Worm (Caenorhabditis elegans) whole organism, mixed stage, embryonic: ENCODE results near the gene H14N18.4.

ENCODE experiments used
- lsy-2 ChIP-seq: fragments of 150-350 bp; optimal IDR thresholded peaks from 2 replicates; lab custom pipeline; 2014; ENCODE audit warnings: missing biosample characterization, missing genetic modification characterization
- nhr-237 ChIP-seq: fragments of 150-350 bp; optimal IDR thresholded peaks from 2 replicates; lab custom pipeline; 2014; ENCODE audit warnings: missing biosample characterization, missing genetic modification characterization
- nhr-28 ChIP-seq: fragments of 150-350 bp; optimal IDR thresholded peaks from 2 replicates; lab custom pipeline; 2014; ENCODE audit warnings: missing biosample characterization, missing genetic modification characterization
- unc-39 ChIP-seq: fragments of 150-350 bp; optimal IDR thresholded peaks from 2 replicates; lab custom pipeline; 2014; ENCODE audit warnings: missing biosample characterization, missing genetic modification characterization
- unc-62 ChIP-seq: fragments of 150-350 bp; optimal IDR thresholded peaks from 2 replicates; lab custom pipeline; 2014; ENCODE audit warnings: missing biosample characterization, missing genetic modification reagents, missing genetic modification characterization

DNA sequence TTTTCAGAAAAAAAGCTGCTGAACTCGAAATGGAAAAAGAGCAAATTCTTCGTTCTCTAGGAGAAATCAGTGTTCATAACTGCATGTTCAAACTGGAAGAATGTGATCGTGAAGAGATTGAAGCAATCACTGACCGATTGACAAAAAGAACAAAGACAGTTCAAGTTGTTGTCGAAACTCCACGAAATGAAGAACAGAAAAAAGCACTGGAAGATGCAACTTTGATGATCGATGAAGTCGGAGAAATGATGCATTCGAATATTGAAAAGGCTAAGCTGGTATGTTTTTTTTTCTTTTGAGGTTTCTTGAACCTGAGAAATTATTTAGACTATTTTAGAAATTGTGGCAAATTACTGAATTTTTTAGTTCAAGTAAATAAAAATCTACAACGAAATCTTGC lies 9.7 kb upstream of the H14N18.4 start:
- no peak for TF ChIP-seq nhr-237 (tag; lab: Kevin White, UChicago)
- TF ChIP-seq unc-39 (tag; lab: Kevin White, UChicago) = no peak
- TF ChIP-seq nhr-28 (tag; lab: Kevin White, UChicago) = no peak
- TF ChIP-seq unc-62 (GFP tag; lab: Kevin White, UChicago) = no peak
- no peak for TF ChIP-seq lsy-2
